Worm (Caenorhabditis elegans) whole organism, mixed stage, embryonic: ENCODE data around the gene cht-6.

ENCODE experiments used
- M03D4.4 ChIP-seq: sonication (generic microtip); optimal IDR thresholded peaks from 2 replicates; lab custom pipeline; 2017; ENCODE audit warnings: mild to moderate bottlenecking, missing genetic modification characterization, missing compliant biosample characterization
- bed-3 ChIP-seq: fragments of 200-800 bp; sonication (Bioruptor generic); optimal IDR thresholded peaks from 3 replicates; lab custom pipeline; 2018; ENCODE audit warnings: mild to moderate bottlenecking, missing genetic modification characterization, moderate library complexity, missing compliant biosample characterization
- blmp-1 ChIP-seq: fragments of 150-350 bp; optimal IDR thresholded peaks from 2 replicates; lab custom pipeline; 2014; ENCODE audit warnings: missing biosample characterization, missing genetic modification characterization
- ceh-43 ChIP-seq: fragments of 200-800 bp; sonication (Bioruptor generic); optimal IDR thresholded peaks from 2 replicates; lab custom pipeline; 2018; ENCODE audit warnings: mild to moderate bottlenecking, missing genetic modification characterization, moderate library complexity, missing compliant biosample characterization
- ceh-83 ChIP-seq: fragments of 200-800 bp; sonication (Bioruptor generic); optimal IDR thresholded peaks from 2 replicates; lab custom pipeline; 2018; ENCODE audit warnings: mild to moderate bottlenecking, missing genetic modification characterization, missing compliant biosample characterization
- ces-1 ChIP-seq: fragments of 150-350 bp; optimal IDR thresholded peaks from 2 replicates; lab custom pipeline; 2014; ENCODE audit warnings: missing biosample characterization, missing genetic modification reagents, missing genetic modification characterization
- cnd-1 ChIP-seq: fragments of 200-800 bp; sonication (Bioruptor generic); optimal IDR thresholded peaks from 2 replicates; lab custom pipeline; 2018; ENCODE audit warnings: mild to moderate bottlenecking, missing genetic modification characterization, missing compliant biosample characterization
- drap-1 ChIP-seq: fragments of 200-800 bp; sonication (Bioruptor generic); optimal IDR thresholded peaks from 3 replicates; lab custom pipeline; 2018; ENCODE audit warnings: mild to moderate bottlenecking, missing genetic modification characterization, missing compliant biosample characterization
- elt-1 ChIP-seq: sonication (generic microtip); optimal IDR thresholded peaks from 2 replicates; lab custom pipeline; 2017; ENCODE audit warnings: missing genetic modification characterization, mild to moderate bottlenecking, missing compliant biosample characterization, antibody characterized with exemption, moderate library complexity, borderline replicate concordance; ENCODE audit not compliant: insufficient read depth
- elt-3 ChIP-seq: fragments of 150-350 bp; optimal IDR thresholded peaks from 2 replicates; lab custom pipeline; 2014; ENCODE audit warnings: missing biosample characterization, missing genetic modification characterization
- flh-1 ChIP-seq: fragments of 200-800 bp; sonication (Bioruptor generic); optimal IDR thresholded peaks from 2 replicates; lab custom pipeline; 2018; ENCODE audit warnings: mild to moderate bottlenecking, missing genetic modification characterization, moderate library complexity, missing compliant biosample characterization
- ham-2 ChIP-seq: fragments of 200-800 bp; sonication (Bioruptor generic); optimal IDR thresholded peaks from 2 replicates; lab custom pipeline; 2018; ENCODE audit warnings: mild to moderate bottlenecking, missing genetic modification characterization, missing compliant biosample characterization
- hlh-1 ChIP-seq: fragments of 150-350 bp; optimal IDR thresholded peaks from 2 replicates; lab custom pipeline; 2014; ENCODE audit warnings: missing biosample characterization, missing genetic modification reagents, missing genetic modification characterization
- lin-13 ChIP-seq: fragments of 150-350 bp; optimal IDR thresholded peaks from 2 replicates; lab custom pipeline; 2014; ENCODE audit warnings: missing biosample characterization, missing genetic modification characterization
- lin-32 ChIP-seq: fragments of 200-800 bp; sonication (Bioruptor generic); optimal IDR thresholded peaks from 2 replicates; lab custom pipeline; 2018; ENCODE audit warnings: mild to moderate bottlenecking, missing genetic modification characterization, missing compliant biosample characterization
- lsy-2 ChIP-seq: fragments of 150-350 bp; optimal IDR thresholded peaks from 2 replicates; lab custom pipeline; 2014; ENCODE audit warnings: missing biosample characterization, missing genetic modification characterization
- mab-5 ChIP-seq: fragments of 150-350 bp; optimal IDR thresholded peaks from 2 replicates; lab custom pipeline; 2014; ENCODE audit warnings: missing biosample characterization, missing genetic modification characterization
- mep-1 ChIP-seq: fragments of 150-350 bp; optimal IDR thresholded peaks from 2 replicates; lab custom pipeline; 2017; ENCODE audit warnings: missing biosample characterization, missing genetic modification reagents, missing genetic modification characterization, inconsistent platforms
- nhr-12 ChIP-seq: fragments of 150-350 bp; optimal IDR thresholded peaks from 2 replicates; lab custom pipeline; 2014; ENCODE audit warnings: missing biosample characterization, missing genetic modification characterization
- nhr-2 ChIP-seq: fragments of 150-350 bp; optimal IDR thresholded peaks from 2 replicates; lab custom pipeline; 2014; ENCODE audit warnings: missing biosample characterization, missing genetic modification characterization
- nhr-237 ChIP-seq: fragments of 150-350 bp; optimal IDR thresholded peaks from 2 replicates; lab custom pipeline; 2014; ENCODE audit warnings: missing biosample characterization, missing genetic modification characterization
- nhr-28 ChIP-seq: fragments of 150-350 bp; optimal IDR thresholded peaks from 2 replicates; lab custom pipeline; 2014; ENCODE audit warnings: missing biosample characterization, missing genetic modification characterization
- nhr-76 ChIP-seq: sonication (generic microtip); optimal IDR thresholded peaks from 2 replicates; lab custom pipeline; 2017; ENCODE audit warnings: missing biosample characterization, missing genetic modification characterization
- pha-4 ChIP-seq: fragments of 150-350 bp; optimal IDR thresholded peaks from 2 replicates; lab custom pipeline; 2018; ENCODE audit warnings: missing biosample characterization, missing genetic modification reagents, missing genetic modification characterization
- sem-2 ChIP-seq: fragments of 200-800 bp; sonication (Bioruptor generic); optimal IDR thresholded peaks from 2 replicates; lab custom pipeline; 2018; ENCODE audit warnings: mild to moderate bottlenecking, missing genetic modification characterization, missing compliant biosample characterization
- sptf-1 ChIP-seq: sonication (generic microtip); optimal IDR thresholded peaks from 2 replicates; lab custom pipeline; 2017; ENCODE audit warnings: mild to moderate bottlenecking, missing genetic modification characterization, moderate library complexity, missing compliant biosample characterization
- tbx-8 ChIP-seq: fragments of 200-800 bp; sonication (Bioruptor generic); optimal IDR thresholded peaks from 2 replicates; lab custom pipeline; 2018; ENCODE audit warnings: mild to moderate bottlenecking, missing genetic modification characterization, moderate library complexity, missing compliant biosample characterization
- unc-39 ChIP-seq: fragments of 150-350 bp; optimal IDR thresholded peaks from 2 replicates; lab custom pipeline; 2014; ENCODE audit warnings: missing biosample characterization, missing genetic modification characterization
- zip-8 ChIP-seq: fragments of 150-350 bp; optimal IDR thresholded peaks from 2 replicates; lab custom pipeline; 2014; ENCODE audit warnings: missing biosample characterization, missing genetic modification characterization
- ztf-11 ChIP-seq: fragments of 150-350 bp; optimal IDR thresholded peaks from 2 replicates; lab custom pipeline; 2014; ENCODE audit warnings: missing biosample characterization, missing genetic modification characterization

cht-6 gene

ce11 chrV:6389634-6390033 is 25.2 kb upstream of the cht-6 start, which contains the start of gene F57F4.2:
F57F4.2 (minus strand) TSS chrV:6389734.
- no peak for TF ChIP-seq nhr-12 (tag; lab: Kevin White, UChicago)
- TF ChIP-seq ztf-11 (tag; lab: Kevin White, UChicago) = no peak
- TF ChIP-seq nhr-2 (tag; lab: Kevin White, UChicago) = no peak
- no peak for TF ChIP-seq ces-1 (GFP tag; lab: Kevin White, UChicago)
- TF ChIP-seq cnd-1 (tag; lab: Kevin White, UChicago) = no peak
- TF ChIP-seq elt-3 (tag; lab: Kevin White, UChicago) = no peak
- TF ChIP-seq lin-32 (GFP tag; lab: Kevin White, UChicago) = no peak
- no peak for TF ChIP-seq lin-13
- no peak for TF ChIP-seq elt-1
- no peak for TF ChIP-seq nhr-76 (tag; lab: Kevin White, UChicago)
- no peak for TF ChIP-seq ham-2 (GFP tag; lab: Kevin White, UChicago)

- TF ChIP-seq zip-8 (tag; lab: Kevin White, UChicago) = no peak
- TF ChIP-seq tbx-8 (GFP tag; lab: Kevin White, UChicago) = no peak
- TF ChIP-seq M03D4.4 = no peak
- TF ChIP-seq cnd-1 (tag; lab: Kevin White, UChicago) = no peak
- no peak for TF ChIP-seq mab-5 (tag; lab: Kevin White, UChicago)
- TF ChIP-seq nhr-2 (tag; lab: Kevin White, UChicago) = no peak
- no peak for TF ChIP-seq nhr-76 (tag; lab: Kevin White, UChicago)
- TF ChIP-seq ceh-83 = no peak
These were observed 24.6 kb upstream of the cht-6 start, which contains the start of gene F57F4.1 for ce11 chrV:6390163-6390562. F57F4.1 (plus strand) TSS chrV:6390463.

DNA sequence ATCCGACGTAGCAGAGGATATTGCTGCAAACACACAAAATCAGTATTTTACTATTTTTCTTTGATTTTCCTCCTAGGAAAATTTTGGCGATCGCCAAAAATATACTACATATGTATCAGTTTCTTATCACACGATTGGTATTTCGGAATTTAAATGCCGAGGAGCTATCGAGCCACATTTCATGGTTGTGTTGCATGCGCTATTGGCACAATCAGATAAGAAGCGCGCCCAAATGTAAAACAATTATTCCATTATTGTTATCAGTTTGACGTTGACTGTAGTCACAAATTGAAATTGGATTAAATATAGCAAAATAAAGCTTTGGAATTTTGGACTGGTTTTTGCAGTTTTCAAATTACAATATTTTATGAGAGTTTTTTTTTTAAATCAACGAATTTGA is 15.9 kb upstream of the cht-6 start:
- no peak for TF ChIP-seq drap-1 (GFP tag; lab: Kevin White, UChicago)
- no peak for TF ChIP-seq nhr-76 (tag; lab: Kevin White, UChicago)
- no peak for TF ChIP-seq ceh-43 (GFP tag; lab: Kevin White, UChicago)
- no peak for TF ChIP-seq zip-8 (tag; lab: Kevin White, UChicago)
- TF ChIP-seq nhr-28 = no peak
- no peak for TF ChIP-seq blmp-1 (tag; lab: Kevin White, UChicago)
- TF ChIP-seq pha-4 (tag; lab: Kevin White, UChicago) = no peak
- TF ChIP-seq elt-1 = no peak
- no peak for TF ChIP-seq ztf-11 (tag; lab: Kevin White, UChicago)
- TF ChIP-seq ceh-83 = no peak

DNA sequence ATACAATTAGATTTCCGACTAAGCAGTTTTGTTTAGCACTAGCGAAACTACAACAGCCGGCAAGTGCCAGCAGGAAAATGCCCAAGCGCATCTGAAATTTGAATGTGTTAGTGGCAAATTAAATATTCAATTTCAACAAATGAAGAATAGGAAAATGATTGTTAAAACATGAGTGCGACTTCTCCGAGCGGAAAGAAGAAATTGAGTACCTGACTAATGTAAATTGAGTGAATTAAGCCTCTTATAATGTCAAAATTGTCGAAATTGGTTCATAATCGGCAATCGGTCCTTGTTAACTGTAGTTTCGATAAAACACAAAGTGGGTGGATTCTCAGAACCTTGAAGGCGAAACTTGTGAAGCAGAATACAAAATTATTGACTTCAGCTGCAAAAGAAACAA is 15.0 kb upstream of the cht-6 start, which contains the start of gene gfi-1:
Gene gfi-1, minus strand, starts transcription at position 101 of the 400 bp plus-strand sequence.
- TF ChIP-seq nhr-12 (tag; lab: Kevin White, UChicago) (no peak), nhr-28 (no peak), pha-4 (tag; lab: Kevin White, UChicago) (no peak), sem-2 (GFP tag; lab: Kevin White, UChicago) (no peak), ceh-83 (no peak), cnd-1 (tag; lab: Kevin White, UChicago) (no peak), lsy-2 (tag; lab: Kevin White, UChicago) (no peak), nhr-237 (tag; lab: Kevin White, UChicago) (no peak), nhr-2 (tag; lab: Kevin White, UChicago) (no peak), drap-1 (GFP tag; lab: Kevin White, UChicago) (no peak), blmp-1 (tag; lab: Kevin White, UChicago) (no peak), flh-1 (GFP tag; lab: Kevin White, UChicago) (no peak), M03D4.4 (no peak), ces-1 (GFP tag; lab: Kevin White, UChicago) (no peak), mep-1 (tag; lab: Kevin White, UChicago) (no peak), nhr-76 (tag; lab: Kevin White, UChicago) (no peak), lin-32 (GFP tag; lab: Kevin White, UChicago) (no peak)

DNA sequence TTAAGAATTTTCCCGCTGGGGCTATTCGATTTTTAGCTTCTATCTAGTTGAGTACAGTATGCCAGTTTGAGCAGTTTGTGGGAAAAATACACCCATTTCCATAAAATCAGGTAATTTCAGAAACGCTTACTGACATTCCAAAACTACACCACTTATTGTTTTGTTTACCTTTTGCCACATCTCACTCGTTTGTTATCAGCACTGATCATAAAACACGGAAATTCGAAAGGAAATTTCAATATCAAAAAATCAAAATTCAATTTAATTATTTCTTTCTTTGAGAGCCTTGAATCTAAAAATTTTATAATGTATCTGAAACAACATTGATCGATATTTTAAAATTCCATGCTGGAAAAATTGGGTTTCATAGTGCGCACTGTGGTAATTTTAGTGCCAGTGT is 14.3 kb upstream of the cht-6 start:
- TF ChIP-seq ham-2 (GFP tag; lab: Kevin White, UChicago) = no peak
- TF ChIP-seq unc-39 (tag; lab: Kevin White, UChicago) = no peak
- no peak for TF ChIP-seq hlh-1
- no peak for TF ChIP-seq nhr-12 (tag; lab: Kevin White, UChicago)
- no peak for TF ChIP-seq sptf-1 (tag; lab: Kevin White, UChicago)
- TF ChIP-seq drap-1 (GFP tag; lab: Kevin White, UChicago) = no peak
- TF ChIP-seq lsy-2 (tag; lab: Kevin White, UChicago) = no peak
- TF ChIP-seq nhr-76 (tag; lab: Kevin White, UChicago) = no peak
- TF ChIP-seq elt-3 (tag; lab: Kevin White, UChicago) = no peak
- TF ChIP-seq mep-1 (tag; lab: Kevin White, UChicago) = no peak
- TF ChIP-seq zip-8 (tag; lab: Kevin White, UChicago) = no peak
- TF ChIP-seq bed-3 = no peak
